Fruit fly (Drosophila melanogaster) whole organism, embryonic: ENCODE results near the gene mtTFB2.

Experiments used
- CG10267 ChIP-seq: fragments of 200-800 bp; sonication (Bioruptor generic); optimal IDR thresholded peaks from 2 replicates; lab custom pipeline; 2018; ENCODE audit warnings: missing biosample characterization, mild to moderate bottlenecking, missing genetic modification characterization, moderate library complexity
- CG10565 ChIP-seq: fragments of 200-800 bp; sonication (Bioruptor generic); optimal IDR thresholded peaks from 3 replicates; lab custom pipeline; 2016; ENCODE audit warnings: missing biosample characterization, mild to moderate bottlenecking, missing genetic modification characterization
- CG17328 ChIP-seq: fragments of 200-800 bp; sonication (Bioruptor generic); IDR thresholded peaks from 2 replicates; pipeline ENCODE4 v1.3.6; 2022; ENCODE audit warnings: missing biosample characterization, missing genetic modification characterization
- CG17612 ChIP-seq: fragments of 200-800 bp; sonication (Bioruptor generic); IDR thresholded peaks from 2 replicates; pipeline ENCODE4 v1.3.6; 2022; ENCODE audit warnings: missing biosample characterization, missing genetic modification characterization
- CG2875 ChIP-seq: fragments of 200-800 bp; sonication (Bioruptor generic); optimal IDR thresholded peaks from 2 replicates; lab custom pipeline; 2017; ENCODE audit warnings: missing biosample characterization, mild to moderate bottlenecking, missing genetic modification characterization, missing genetic modification reagents
- CG3065 ChIP-seq: fragments of 200-800 bp; sonication (Bioruptor generic); optimal IDR thresholded peaks from 2 replicates; lab custom pipeline; 2016; ENCODE audit warnings: missing biosample characterization, missing genetic modification characterization
- CG31224 ChIP-seq: fragments of 200-800 bp; sonication (Bioruptor generic); IDR thresholded peaks from 2 replicates; pipeline ENCODE4 v1.3.6; 2022; ENCODE audit warnings: missing biosample characterization, missing genetic modification characterization
- CG31365 ChIP-seq: fragments of 200-800 bp; sonication (Bioruptor generic); optimal IDR thresholded peaks from 2 replicates; lab custom pipeline; 2018; ENCODE audit warnings: missing biosample characterization, mild to moderate bottlenecking, missing genetic modification characterization
- CG3407 ChIP-seq: fragments of 200-800 bp; sonication (Bioruptor generic); optimal IDR thresholded peaks from 2 replicates; lab custom pipeline; 2018; ENCODE audit warnings: missing biosample characterization, mild to moderate bottlenecking, missing genetic modification characterization
- CG34376 ChIP-seq: fragments of 200-800 bp; sonication (Bioruptor generic); optimal IDR thresholded peaks from 2 replicates; lab custom pipeline; 2018; ENCODE audit warnings: missing biosample characterization, mild to moderate bottlenecking, missing genetic modification characterization
- CG34422 ChIP-seq: fragments of 200-800 bp; sonication (Bioruptor generic); IDR thresholded peaks from 3 replicates; pipeline ENCODE4 v1.3.6; 2022; ENCODE audit warnings: missing biosample characterization, missing genetic modification characterization
- CG6254 ChIP-seq: fragments of 200-800 bp; sonication (Bioruptor generic); optimal IDR thresholded peaks from 3 replicates; lab custom pipeline; 2017; ENCODE audit warnings: mild to moderate bottlenecking, missing biosample characterization, missing genetic modification reagents, missing genetic modification characterization
- CG6765 ChIP-seq: fragments of 200-800 bp; sonication (Bioruptor generic); optimal IDR thresholded peaks from 3 replicates; lab custom pipeline; 2017; ENCODE audit warnings: missing biosample characterization, mild to moderate bottlenecking, missing genetic modification characterization
- CG6791 ChIP-seq: fragments of 200-800 bp; sonication (Bioruptor generic); IDR thresholded peaks from 3 replicates; pipeline ENCODE4 v1.3.6; 2022; ENCODE audit warnings: missing biosample characterization, missing genetic modification characterization; ENCODE audit not compliant: partially characterized antibody
- CG7745 ChIP-seq: fragments of 200-800 bp; sonication (Bioruptor generic); optimal IDR thresholded peaks from 2 replicates; lab custom pipeline; 2018; ENCODE audit warnings: missing biosample characterization, mild to moderate bottlenecking, missing genetic modification characterization, moderate library complexity
- CG7963 ChIP-seq: fragments of 200-800 bp; sonication (Bioruptor generic); IDR thresholded peaks from 3 replicates; pipeline ENCODE4 v1.3.6; 2022; ENCODE audit warnings: missing biosample characterization, missing genetic modification characterization; ENCODE audit not compliant: partially characterized antibody
- HLH54F ChIP-seq: fragments of 200-800 bp; sonication (Bioruptor generic); optimal IDR thresholded peaks from 3 replicates; lab custom pipeline; 2016; ENCODE audit warnings: missing biosample characterization, missing genetic modification characterization
- Hr78 ChIP-seq, 2 experiments: fragments of 200-800 bp in 1 of 2; fragments of >200 bp in 1 of 2; sonication (Bioruptor generic) in 1 of 2; optimal IDR thresholded peaks; 2 replicates each; lab custom pipeline; 2017 to 2019; ENCODE audit warnings: missing biosample characterization in 2 of 2, missing genetic modification characterization in 2 of 2, mild to moderate bottlenecking in 1 of 2, moderate library complexity in 1 of 2
- Hsf ChIP-seq: fragments of 200-800 bp; sonication (Bioruptor generic); optimal IDR thresholded peaks from 3 replicates; lab custom pipeline; 2016; ENCODE audit warnings: missing biosample characterization, missing genetic modification characterization
- Mad ChIP-seq: fragments of 200-800 bp; sonication (Bioruptor generic); optimal IDR thresholded peaks from 2 replicates; lab custom pipeline; 2016; ENCODE audit warnings: missing biosample characterization, missing genetic modification characterization
- Nf-YA ChIP-seq: fragments of 200-800 bp; sonication (Bioruptor generic); IDR thresholded peaks from 2 replicates; pipeline ENCODE4 v1.3.6; 2022; ENCODE audit warnings: missing biosample characterization, missing genetic modification characterization
- Rfx ChIP-seq: fragments of 200-800 bp; sonication (Bioruptor generic); IDR thresholded peaks from 2 replicates; pipeline ENCODE4 v1.3.6; 2022; ENCODE audit warnings: missing biosample characterization, missing genetic modification characterization
- Trl ChIP-seq, 3 experiments: fragments of >200 bp in 2 of 3; fragments of 200-800 bp in 1 of 3; sonication (Bioruptor generic) in 1 of 3; optimal IDR thresholded peaks; 2 replicates in 1 of 3; 3 replicates in 2 of 3; lab custom pipeline; 2016 to 2017; ENCODE audit warnings: missing biosample characterization in 1 of 3, missing genetic modification characterization in 1 of 3
- Usf ChIP-seq: fragments of 200-800 bp; sonication (Bioruptor generic); optimal IDR thresholded peaks from 2 replicates; lab custom pipeline; 2017; ENCODE audit warnings: missing genotype, missing biosample characterization, missing genetic modification characterization
- ato ChIP-seq: fragments of 200-800 bp; sonication (Bioruptor generic); IDR thresholded peaks from 2 replicates; pipeline ENCODE4 v1.3.6; 2022; ENCODE audit warnings: missing biosample characterization, missing genetic modification characterization; ENCODE audit not compliant: partially characterized antibody
- bcd ChIP-seq: fragments of 200-800 bp; sonication (Bioruptor generic); optimal IDR thresholded peaks from 2 replicates; lab custom pipeline; 2017; ENCODE audit warnings: missing biosample characterization, mild to moderate bottlenecking, missing genetic modification characterization
- dmrt99B ChIP-seq: fragments of 200-800 bp; sonication (Bioruptor generic); optimal IDR thresholded peaks from 2 replicates; lab custom pipeline; 2018; ENCODE audit warnings: missing biosample characterization, mild to moderate bottlenecking, missing genetic modification characterization, moderate library complexity
- grau ChIP-seq: fragments of 200-800 bp; optimal IDR thresholded peaks from 3 replicates; lab custom pipeline; 2019; ENCODE audit warnings: missing biosample characterization, mild to moderate bottlenecking, missing genetic modification characterization, moderate library complexity
- insv ChIP-seq, 2 experiments: fragments of 200-800 bp; sonication (Bioruptor generic); optimal IDR thresholded peaks; 3 replicates each; lab custom pipeline; 2016 to 2018; ENCODE audit warnings: missing biosample characterization in 2 of 2, missing genetic modification characterization in 2 of 2
- ken ChIP-seq: fragments of 200-800 bp; sonication (Bioruptor generic); IDR thresholded peaks from 3 replicates; pipeline ENCODE4 v1.3.6; 2022; ENCODE audit warnings: missing biosample characterization, missing genetic modification characterization
- knrl ChIP-seq: fragments of 200-800 bp; sonication (Bioruptor generic); IDR thresholded peaks from 3 replicates; pipeline ENCODE4 v1.3.6; 2022; ENCODE audit warnings: missing biosample characterization, missing genetic modification characterization; ENCODE audit not compliant: partially characterized antibody
- lov ChIP-seq, 2 experiments: fragments of 200-800 bp in 1 of 2; fragments of >200 bp in 1 of 2; sonication (Bioruptor generic) in 1 of 2; IDR thresholded peaks in 1 of 2; optimal IDR thresholded peaks in 1 of 2; 2 replicates in 1 of 2; 3 replicates in 1 of 2; pipeline versions ENCODE4 v1.3.6 to Lab custom; 2017 to 2022; ENCODE audit warnings: missing biosample characterization in 1 of 2, missing genetic modification characterization in 1 of 2
- nerfin-1 ChIP-seq: fragments of 200-800 bp; sonication (Bioruptor generic); optimal IDR thresholded peaks from 3 replicates; lab custom pipeline; 2019; ENCODE audit warnings: missing biosample characterization, mild to moderate bottlenecking, missing genetic modification characterization, moderate library complexity
- org-1 ChIP-seq: fragments of 200-800 bp; sonication (Bioruptor generic); optimal IDR thresholded peaks from 2 replicates; lab custom pipeline; 2017; ENCODE audit warnings: missing biosample characterization, missing genetic modification characterization
- sd ChIP-seq: fragments of 200-800 bp; sonication (Bioruptor generic); optimal IDR thresholded peaks from 3 replicates; lab custom pipeline; 2018; ENCODE audit warnings: missing biosample characterization, mild to moderate bottlenecking, missing genetic modification characterization, moderate library complexity
- sim ChIP-seq: fragments of 200-800 bp; sonication (Bioruptor generic); IDR thresholded peaks from 2 replicates; pipeline ENCODE4 v1.3.6; 2022; ENCODE audit warnings: missing biosample characterization, missing genetic modification characterization
- tup ChIP-seq: fragments of 200-800 bp; sonication (Bioruptor generic); optimal IDR thresholded peaks from 2 replicates; lab custom pipeline; 2016; ENCODE audit warnings: missing biosample characterization, mild to moderate bottlenecking, missing genetic modification characterization, moderate library complexity
- usp ChIP-seq: fragments of >200 bp; optimal IDR thresholded peaks from 2 replicates; lab custom pipeline; 2017; ENCODE audit warnings: missing biosample characterization, missing genetic modification characterization
- wor ChIP-seq: fragments of 200-800 bp; sonication (Bioruptor generic); IDR thresholded peaks from 2 replicates; pipeline ENCODE4 v1.3.6; 2022; ENCODE audit warnings: missing biosample characterization, missing genetic modification characterization

mtTFB2 gene

DNA sequence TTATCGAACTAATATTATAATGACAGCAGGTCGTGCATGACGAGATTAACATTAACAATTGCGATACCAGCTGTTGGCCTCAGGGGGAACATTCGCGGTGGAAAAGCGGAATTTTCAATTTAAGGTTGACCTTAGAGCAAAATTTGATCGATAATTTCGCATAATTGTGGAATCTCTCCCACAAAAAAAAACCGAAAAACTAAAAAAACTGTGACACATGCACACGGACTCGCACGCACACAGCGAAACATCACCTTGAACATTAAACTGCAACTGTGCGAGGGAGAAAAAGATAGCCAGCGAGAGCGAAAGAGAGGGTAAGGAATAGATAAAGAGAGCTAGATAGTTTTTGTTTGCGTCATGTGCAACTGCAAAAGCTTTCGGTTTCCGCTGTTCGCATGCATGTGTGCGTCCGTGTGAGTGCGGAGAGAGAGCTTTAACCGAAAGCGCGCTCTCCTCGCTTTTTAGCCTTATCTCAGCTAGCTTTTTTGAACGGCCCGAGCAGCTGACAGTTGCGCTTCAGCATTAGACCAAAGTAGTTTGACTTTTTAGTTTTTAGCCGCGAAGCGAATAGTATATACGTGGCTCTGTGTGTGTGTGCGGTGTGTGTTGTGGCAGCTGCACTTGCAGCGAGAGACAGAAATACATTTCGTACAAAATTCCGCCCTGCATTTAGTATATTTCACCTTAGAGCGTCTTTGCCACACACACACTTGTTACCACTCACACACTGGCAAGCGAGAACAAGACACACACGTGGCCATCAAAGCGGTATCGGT lies 48.1 kb downstream of the mtTFB2 start (continued):
- no peak for TF ChIP-seq Rfx (GFP tag; lab: Robert Waterston, UW)
- TF ChIP-seq org-1 (GFP tag; lab: Kevin White, UChicago): no peak
- TF ChIP-seq lov (optimal IDR thresholded peaks at IDR 0.05; lab: Kevin White, UChicago): no peak
- 0 out of 3 replicates have a peak, but pooled peaks have one; percentile 21 for TF ChIP-seq lov (GFP tag; IDR thresholded peaks at IDR 0.05; lab: Robert Waterston, UW)
- TF ChIP-seq ato: no peak
- TF ChIP-seq Hr78 (GFP tag; optimal IDR thresholded peaks at IDR 0.05; lab: Kevin White, UChicago): peak in 1 of 2 experiments; percentile 40
- TF ChIP-seq Hsf (GFP tag; lab: Kevin White, UChicago): no peak
- no peak for TF ChIP-seq sim (GFP tag; lab: Robert Waterston, UW)
- TF ChIP-seq CG34422: no peak; the same call in 2 of the 3 replicates
- TF ChIP-seq knrl: 0 out of 3 replicates have a peak, but pooled peaks have one; percentile 35
- no peak for TF ChIP-seq tup (GFP tag; lab: Kevin White, UChicago)
- peak; percentile 20 for TF ChIP-seq sd
- TF ChIP-seq CG10267 (tag; lab: Kevin White, UChicago): no peak
- TF ChIP-seq CG6254 (GFP tag; lab: Kevin White, UChicago): peak; percentile 6
- peak; percentile 1 for TF ChIP-seq Mad (GFP tag; lab: Kevin White, UChicago)
- TF ChIP-seq insv (GFP tag; optimal IDR thresholded peaks at IDR 0.05; lab: Kevin White, UChicago): no peak
- no peak for TF ChIP-seq CG17612
- TF ChIP-seq nerfin-1 (tag; lab: Kevin White, UChicago): no peak
- peak; percentile 8 for TF ChIP-seq CG31365 (tag; lab: Kevin White, UChicago)
- no peak for TF ChIP-seq CG6765 (GFP tag; lab: Kevin White, UChicago)
- TF ChIP-seq CG34376 (GFP tag; lab: Kevin White, UChicago): peak; percentile 56
- TF ChIP-seq CG7963 (GFP tag; lab: Robert Waterston, UW): no peak
- TF ChIP-seq CG2875: no peak
- no peak for TF ChIP-seq CG3407
- no peak for TF ChIP-seq ken (GFP tag; lab: Robert Waterston, UW)
- TF ChIP-seq CG10565 (GFP tag; lab: Kevin White, UChicago): no peak
- TF ChIP-seq Nf-YA (GFP tag; lab: Robert Waterston, UW): no peak
- no peak for TF ChIP-seq CG31224 (GFP tag; lab: Robert Waterston, UW)
- TF ChIP-seq CG6791 (GFP tag; lab: Robert Waterston, UW): no peak
- no peak for TF ChIP-seq CG3065
- no peak for TF ChIP-seq grau (tag; lab: Kevin White, UChicago)
- TF ChIP-seq HLH54F (GFP tag; lab: Kevin White, UChicago): no peak
- peak; percentile 83 to 91 for TF ChIP-seq Trl (optimal IDR thresholded peaks at IDR 0.05; lab: Kevin White, UChicago)
- no peak for TF ChIP-seq Trl (GFP tag; optimal IDR thresholded peaks at IDR 0.05; lab: Kevin White, UChicago)
- no peak for TF ChIP-seq bcd (GFP tag; lab: Kevin White, UChicago)
- no peak for TF ChIP-seq Usf (GFP tag; lab: Kevin White, UChicago)
- TF ChIP-seq CG17328 (GFP tag; lab: Robert Waterston, UW): 0 out of 2 replicates have a peak, but pooled peaks have one; percentile 26
- TF ChIP-seq CG7745 (tag; lab: Kevin White, UChicago): no peak
- TF ChIP-seq wor: no peak
- TF ChIP-seq usp (GFP tag; lab: Kevin White, UChicago): no peak
- TF ChIP-seq dmrt99B (tag; lab: Kevin White, UChicago): no peak
- TF ChIP-seq, all 482 proteins: peak for 82
